Worm (Caenorhabditis elegans) whole organism, mixed stage, embryonic: Measurements from ENCODE around the gene K07E8.7.
"Not testable (repeated sequence)": the region's sequence is repeated elsewhere in the genome, so short reads cannot be mapped to it uniquely, and the experiment has no call there.

Experiments used
- ces-1 ChIP-seq: fragments of 150-350 bp; optimal IDR thresholded peaks from 2 replicates; lab custom pipeline; 2014; ENCODE audit warnings: missing biosample characterization, missing genetic modification reagents, missing genetic modification characterization
- unc-39 ChIP-seq: fragments of 150-350 bp; optimal IDR thresholded peaks from 2 replicates; lab custom pipeline; 2014; ENCODE audit warnings: missing biosample characterization, missing genetic modification characterization

- not testable (repeated sequence) for TF ChIP-seq unc-39; ces-1 (GFP tag; lab: Kevin White, UChicago)
Observed at ce11 chrII:612361-612760, 37.8 kb downstream of the K07E8.7 start, which contains the start of gene clec-118.
